Fruit fly (Drosophila melanogaster): Measurements from ENCODE around the gene CG45049.

dm6 chr3R:22760988-22761387, 34.2 kb downstream of the CG45049 start, which contains the start of gene Nepl13:
- TF ChIP-seq bab1 (GFP tag; optimal IDR thresholded peaks at IDR 0.05) (no peak), CG7045 (GFP tag; optimal IDR thresholded peaks at IDR 0.05) (no peak), kay (GFP tag; ENCODE audit: borderline replicate concordance) (no peak)
